Worm (Caenorhabditis elegans) whole organism, L2 larva: ENCODE results near the gene H12D21.6.

ENCODE experiments used
- F13H6.1 ChIP-seq: sonication (generic microtip); optimal IDR thresholded peaks from 2 replicates; lab custom pipeline; 2016; ENCODE audit warnings: missing genetic modification characterization, missing compliant biosample characterization
- R02D3.7 ChIP-seq: fragments of 150-350 bp; optimal IDR thresholded peaks from 2 replicates; lab custom pipeline; 2014; ENCODE audit warnings: missing biosample characterization, missing genetic modification characterization
- Y55F3AM.14 ChIP-seq: fragments of 200-800 bp; sonication (Bioruptor generic); optimal IDR thresholded peaks from 2 replicates; lab custom pipeline; 2018; ENCODE audit warnings: mild to moderate bottlenecking, missing genetic modification characterization, missing compliant biosample characterization
- ZK546.5 ChIP-seq: sonication (generic microtip); optimal IDR thresholded peaks from 2 replicates; lab custom pipeline; 2017; ENCODE audit warnings: missing biosample characterization, missing genetic modification characterization
- ama-1 ChIP-seq: fragments of 150-350 bp; optimal IDR thresholded peaks from 2 replicates; lab custom pipeline; 2018; ENCODE audit warnings: inconsistent platforms
- blmp-1 ChIP-seq: sonication (generic microtip); optimal IDR thresholded peaks from 2 replicates; lab custom pipeline; 2017; ENCODE audit warnings: missing genetic modification characterization, mild to moderate bottlenecking, missing compliant biosample characterization, antibody characterized with exemption, moderate library complexity; ENCODE audit not compliant: insufficient read depth
- ceh-16 ChIP-seq: fragments of 150-350 bp; optimal IDR thresholded peaks from 2 replicates; lab custom pipeline; 2014; ENCODE audit warnings: missing biosample characterization, missing genetic modification characterization
- crh-2 ChIP-seq: sonication (generic microtip); optimal IDR thresholded peaks from 2 replicates; lab custom pipeline; 2017; ENCODE audit warnings: missing biosample characterization, missing genetic modification characterization
- dmd-4 ChIP-seq: sonication (generic microtip); optimal IDR thresholded peaks from 2 replicates; lab custom pipeline; 2017; ENCODE audit warnings: missing biosample characterization, missing genetic modification characterization
- egl-27 ChIP-seq: sonication (generic microtip); optimal IDR thresholded peaks from 3 replicates; lab custom pipeline; 2017; ENCODE audit warnings: missing biosample characterization, missing genetic modification reagents, missing genetic modification characterization
- elt-3 ChIP-seq: sonication (generic microtip); optimal IDR thresholded peaks from 2 replicates; lab custom pipeline; 2017; ENCODE audit warnings: missing biosample characterization, missing genetic modification characterization
- gmeb-1 ChIP-seq: fragments of 150-350 bp; optimal IDR thresholded peaks from 2 replicates; lab custom pipeline; 2014; ENCODE audit warnings: missing biosample characterization, missing genetic modification characterization
- lin-11 ChIP-seq: fragments of 150-350 bp; sonication (generic microtip); optimal IDR thresholded peaks from 2 replicates; lab custom pipeline; 2014; ENCODE audit warnings: missing biosample characterization, missing genetic modification characterization, inconsistent platforms, mixed read lengths
- lin-13 ChIP-seq: fragments of 150-350 bp; optimal IDR thresholded peaks from 2 replicates; lab custom pipeline; 2014; ENCODE audit warnings: missing biosample characterization, missing genetic modification reagents, missing genetic modification characterization
- lsy-2 ChIP-seq, 2 experiments: fragments of 150-350 bp in 1 of 2; sonication (generic microtip) in 1 of 2; optimal IDR thresholded peaks; 2 replicates each; lab custom pipeline; 2014 to 2017; ENCODE audit warnings: missing biosample characterization in 2 of 2, missing genetic modification characterization in 2 of 2
- mab-5 ChIP-seq: fragments of 150-350 bp; optimal IDR thresholded peaks from 2 replicates; lab custom pipeline; 2014; ENCODE audit warnings: missing biosample characterization, missing genetic modification characterization
- mbf-1 ChIP-seq: sonication (generic microtip); optimal IDR thresholded peaks from 2 replicates; lab custom pipeline; 2017; ENCODE audit warnings: missing biosample characterization, missing genetic modification characterization
- mdl-1 ChIP-seq, 2 experiments: fragments of 150-350 bp in 1 of 2; sonication (generic microtip) in 1 of 2; optimal IDR thresholded peaks; 2 replicates each; lab custom pipeline; 2017; ENCODE audit warnings: missing biosample characterization in 2 of 2, missing genetic modification characterization in 2 of 2
- nhr-10 ChIP-seq: sonication (generic microtip); optimal IDR thresholded peaks from 2 replicates; lab custom pipeline; 2017; ENCODE audit warnings: missing biosample characterization, missing genetic modification characterization
- nhr-11 ChIP-seq: fragments of 150-350 bp; optimal IDR thresholded peaks from 2 replicates; lab custom pipeline; 2014; ENCODE audit warnings: missing biosample characterization, missing genetic modification characterization
- nhr-129 ChIP-seq: fragments of 150-350 bp; optimal IDR thresholded peaks from 2 replicates; lab custom pipeline; 2014; ENCODE audit warnings: missing biosample characterization, missing genetic modification characterization
- nhr-25 ChIP-seq: fragments of 150-350 bp; sonication (generic microtip); optimal IDR thresholded peaks from 3 replicates; lab custom pipeline; 2014; ENCODE audit warnings: missing biosample characterization, missing genetic modification characterization
- nhr-6 ChIP-seq: fragments of 150-350 bp; optimal IDR thresholded peaks from 2 replicates; lab custom pipeline; 2014; ENCODE audit warnings: missing biosample characterization, missing genetic modification characterization
- sem-4 ChIP-seq: fragments of 150-350 bp; optimal IDR thresholded peaks from 2 replicates; lab custom pipeline; 2014; ENCODE audit warnings: missing biosample characterization, missing genetic modification reagents, missing genetic modification characterization
- skn-1 ChIP-seq: sonication (generic microtip); optimal IDR thresholded peaks from 2 replicates; lab custom pipeline; 2017; ENCODE audit warnings: missing biosample characterization, missing genetic modification characterization
- sma-3 ChIP-seq: sonication (generic microtip); optimal IDR thresholded peaks from 2 replicates; lab custom pipeline; 2016; ENCODE audit warnings: missing genetic modification reagents, missing genetic modification characterization, missing compliant biosample characterization
- sma-9 ChIP-seq, 2 experiments: fragments of 150-350 bp in 1 of 2; sonication (generic microtip) in 1 of 2; optimal IDR thresholded peaks; 2 replicates each; lab custom pipeline; 2014 to 2016; ENCODE audit warnings: missing genetic modification characterization in 2 of 2, mild to moderate bottlenecking in 1 of 2, missing biosample characterization in 1 of 2, missing compliant biosample characterization in 1 of 2, missing genetic modification reagents in 1 of 2, moderate library complexity in 1 of 2
- snpc-4 ChIP-seq: fragments of 150-350 bp; optimal IDR thresholded peaks from 2 replicates; lab custom pipeline; 2014; ENCODE audit warnings: missing biosample characterization, missing genetic modification characterization
- unc-39 ChIP-seq: fragments of 150-350 bp; optimal IDR thresholded peaks from 2 replicates; lab custom pipeline; 2014; ENCODE audit warnings: missing biosample characterization, missing genetic modification characterization
- unc-55 ChIP-seq: fragments of 150-350 bp; sonication (generic microtip); optimal IDR thresholded peaks from 3 replicates; lab custom pipeline; 2014; ENCODE audit warnings: missing biosample characterization, missing genetic modification reagents, missing genetic modification characterization
- unc-62 ChIP-seq: fragments of 150-350 bp; optimal IDR thresholded peaks from 2 replicates; lab custom pipeline; 2014; ENCODE audit warnings: missing biosample characterization, missing genetic modification reagents, missing genetic modification characterization
- ztf-11 ChIP-seq: sonication (generic microtip); optimal IDR thresholded peaks from 2 replicates; lab custom pipeline; 2017; ENCODE audit warnings: missing biosample characterization, missing genetic modification characterization

The H12D21.6 gene

ce11 chrV:14875371-14875770, 22.3 kb downstream of the H12D21.6 start, which contains the start of gene ZC412.5:
TSS of gene ZC412.5 (minus strand) at chrV:14875471.
- no peak for TF ChIP-seq egl-27 (tag; lab: Kevin White, UChicago)
- no peak for TF ChIP-seq lin-11 (tag; lab: Kevin White, UChicago)
- TF ChIP-seq blmp-1: no peak
- TF ChIP-seq lsy-2 (tag; optimal IDR thresholded peaks at IDR 0.05; lab: Kevin White, UChicago): no peak
- no peak for TF ChIP-seq snpc-4 (tag; lab: Kevin White, UChicago)
- no peak for TF ChIP-seq dmd-4 (tag; lab: Kevin White, UChicago)

- peak; percentile 38 for TF ChIP-seq sma-9 (GFP tag; optimal IDR thresholded peaks at IDR 0.05; lab: Kevin White, UChicago)
- no peak for TF ChIP-seq sma-9 (tag; optimal IDR thresholded peaks at IDR 0.05; lab: Kevin White, UChicago)
- TF ChIP-seq nhr-129 (tag; lab: Kevin White, UChicago): peak; percentile 24
- peak; percentile 58 for TF ChIP-seq F13H6.1 (tag; lab: Kevin White, UChicago)
- no peak for TF ChIP-seq nhr-11
Measured at ce11 chrV:14871365-14871764, 26.3 kb downstream of the H12D21.6 start, which contains the start of gene ZC412.3. TSS of gene ZC412.3 (minus strand) at chrV:14871547.

DNA sequence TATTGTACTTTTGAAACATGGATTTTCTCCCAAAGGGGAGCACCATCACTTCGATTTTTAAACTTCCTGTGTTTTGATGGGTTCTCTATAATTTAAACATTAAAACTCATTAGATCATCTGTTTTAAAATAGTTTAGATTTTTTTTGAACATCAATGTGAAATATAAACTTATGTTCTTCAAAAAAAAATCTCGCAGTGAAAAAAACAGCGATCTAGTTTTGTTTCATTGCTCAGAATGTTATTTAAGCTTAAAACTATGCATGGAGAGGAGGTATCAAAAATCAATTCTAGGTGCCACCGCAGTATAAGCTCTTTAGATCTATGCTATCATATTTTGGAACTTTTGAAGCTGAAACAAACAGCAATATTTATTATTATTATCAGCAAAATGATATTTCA, 29.4 kb downstream of the H12D21.6 start, which contains the start of gene gcy-14:
TSS of gene gcy-14 (minus strand) at position 101 of the 400 bp plus-strand sequence.
- TF ChIP-seq skn-1: no peak
- TF ChIP-seq nhr-129 (tag; lab: Kevin White, UChicago): no peak
- TF ChIP-seq unc-39 (tag; lab: Kevin White, UChicago): no peak
- TF ChIP-seq nhr-10 (tag; lab: Kevin White, UChicago): no peak
- no peak for TF ChIP-seq crh-2 (tag; lab: Kevin White, UChicago)
- TF ChIP-seq snpc-4 (tag; lab: Kevin White, UChicago): no peak
- TF ChIP-seq R02D3.7 (tag; lab: Kevin White, UChicago): no peak
- TF ChIP-seq lsy-2 (tag; optimal IDR thresholded peaks at IDR 0.05; lab: Kevin White, UChicago): no peak
- no peak for TF ChIP-seq dmd-4 (tag; lab: Kevin White, UChicago)
- no peak for TF ChIP-seq ama-1 (lab: Kevin White, UChicago)
- no peak for TF ChIP-seq unc-55
- TF ChIP-seq elt-3 (tag; lab: Kevin White, UChicago): no peak
- no peak for TF ChIP-seq sem-4 (tag; lab: Kevin White, UChicago)
- no peak for TF ChIP-seq ceh-16
- TF ChIP-seq lin-11 (tag; lab: Kevin White, UChicago): no peak
- no peak for TF ChIP-seq mbf-1 (tag; lab: Kevin White, UChicago)
- TF ChIP-seq sma-3 (GFP tag; lab: Kevin White, UChicago): no peak
- TF ChIP-seq lin-13 (GFP tag; lab: Kevin White, UChicago): no peak
- no peak for TF ChIP-seq mab-5

ce11 chrV:14859380-14859779, 38.3 kb downstream of the H12D21.6 start:
- TF ChIP-seq nhr-129 (tag; lab: Kevin White, UChicago): no peak
- no peak for TF ChIP-seq unc-55
- TF ChIP-seq egl-27 (tag; lab: Kevin White, UChicago): no peak
- TF ChIP-seq skn-1: no peak
- no peak for TF ChIP-seq unc-62 (GFP tag; lab: Kevin White, UChicago)
- TF ChIP-seq lsy-2 (tag; optimal IDR thresholded peaks at IDR 0.05; lab: Kevin White, UChicago): no peak
- TF ChIP-seq nhr-25 (tag; lab: Kevin White, UChicago): no peak
- TF ChIP-seq nhr-10 (tag; lab: Kevin White, UChicago): no peak

DNA sequence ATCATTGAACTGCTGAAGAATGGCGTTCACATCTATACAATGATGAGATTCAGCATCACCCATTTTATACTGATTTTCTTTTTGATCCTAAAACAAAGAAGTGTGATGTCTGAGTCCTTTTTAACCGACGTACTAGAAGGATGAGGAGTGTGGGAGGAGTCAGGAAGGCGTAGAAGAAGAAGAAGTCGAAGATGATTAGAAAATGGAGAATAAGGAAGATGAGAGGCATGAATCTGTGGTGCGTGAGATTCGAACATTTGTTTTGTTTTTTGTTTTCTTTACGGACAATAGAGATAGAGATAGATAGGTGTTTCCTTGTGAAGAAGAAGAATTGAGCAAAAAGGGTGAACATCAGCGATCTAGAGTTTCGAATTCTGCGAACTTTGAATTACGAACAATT, 39.1 kb downstream of the H12D21.6 start, which contains the start of gene npr-13:
TSS of gene npr-13 (minus strand) at position 101 of the 400 bp plus-strand sequence.
- TF ChIP-seq nhr-6 (no peak), lin-11 (tag; lab: Kevin White, UChicago) (no peak), mab-5 (no peak), sma-9 (GFP tag; optimal IDR thresholded peaks at IDR 0.05; lab: Kevin White, UChicago) (no peak), sma-9 (tag; optimal IDR thresholded peaks at IDR 0.05; lab: Kevin White, UChicago) (no peak)

- TF ChIP-seq snpc-4 (tag; lab: Kevin White, UChicago) (peak; percentile 58), unc-55 (peak; percentile 17), dmd-4 (tag; lab: Kevin White, UChicago) (no peak), nhr-129 (tag; lab: Kevin White, UChicago) (peak; percentile 31), R02D3.7 (tag; lab: Kevin White, UChicago) (no peak), sma-9 (GFP tag; optimal IDR thresholded peaks at IDR 0.05; lab: Kevin White, UChicago) (peak; percentile 23), sma-9 (tag; optimal IDR thresholded peaks at IDR 0.05; lab: Kevin White, UChicago) (no peak), unc-39 (tag; lab: Kevin White, UChicago) (no peak), ztf-11 (no peak), ama-1 (lab: Kevin White, UChicago) (no peak), mdl-1 (tag; optimal IDR thresholded peaks at IDR 0.05; lab: Kevin White, UChicago) (no peak), gmeb-1 (tag; lab: Kevin White, UChicago) (peak; percentile 37), nhr-6 (no peak), Y55F3AM.14 (no peak), lin-11 (tag; lab: Kevin White, UChicago) (peak; percentile 21), elt-3 (tag; lab: Kevin White, UChicago) (no peak), ZK546.5 (tag; lab: Kevin White, UChicago) (no peak), F13H6.1 (tag; lab: Kevin White, UChicago) (no peak), mbf-1 (tag; lab: Kevin White, UChicago) (no peak)
Measured at ce11 chrV:14855626-14856025, 42.0 kb downstream of the H12D21.6 start.
